Fruit fly (Drosophila melanogaster) whole organism, embryonic: ENCODE measurements around the gene Sec15.

ENCODE experiments used
- Blimp-1 ChIP-seq: fragments of 200-800 bp; sonication (Bioruptor generic); optimal IDR thresholded peaks from 3 replicates; lab custom pipeline; 2018; ENCODE audit warnings: missing biosample characterization, missing genetic modification characterization, mild to moderate bottlenecking, moderate library complexity, missing genetic modification reagents
- CG10543 ChIP-seq: fragments of 200-800 bp; sonication (Bioruptor generic); optimal IDR thresholded peaks from 3 replicates; lab custom pipeline; 2017; ENCODE audit warnings: missing biosample characterization, mild to moderate bottlenecking, missing genetic modification characterization, moderate library complexity
- CG12299 ChIP-seq: fragments of 200-800 bp; sonication (Bioruptor generic); optimal IDR thresholded peaks from 2 replicates; lab custom pipeline; 2018; ENCODE audit warnings: missing biosample characterization, mild to moderate bottlenecking, missing genetic modification characterization
- CG13287 ChIP-seq: fragments of 200-800 bp; sonication (Bioruptor generic); IDR thresholded peaks from 2 replicates; pipeline ENCODE4 v1.3.6; 2022; ENCODE audit warnings: missing biosample characterization, missing genetic modification characterization; ENCODE audit not compliant: partially characterized antibody
- CG15601 ChIP-seq: fragments of 200-800 bp; sonication (Bioruptor generic); optimal IDR thresholded peaks from 3 replicates; lab custom pipeline; 2019; ENCODE audit warnings: missing biosample characterization, mild to moderate bottlenecking, missing genetic modification characterization, moderate library complexity
- CG16815 ChIP-seq: fragments of 200-800 bp; sonication (Bioruptor generic); optimal IDR thresholded peaks from 3 replicates; lab custom pipeline; 2017; ENCODE audit warnings: missing biosample characterization, mild to moderate bottlenecking, missing genetic modification characterization
- CG2199 ChIP-seq: fragments of 200-800 bp; sonication (Bioruptor generic); IDR thresholded peaks from 3 replicates; pipeline ENCODE4 v1.3.6; 2022; ENCODE audit warnings: missing biosample characterization, missing genetic modification characterization
- CG4707 ChIP-seq: fragments of 200-800 bp; sonication (Bioruptor generic); optimal IDR thresholded peaks from 2 replicates; lab custom pipeline; 2018; ENCODE audit warnings: missing biosample characterization, mild to moderate bottlenecking, missing genetic modification characterization, moderate library complexity
- CG5953 ChIP-seq: fragments of 200-800 bp; sonication (Bioruptor generic); IDR thresholded peaks from 2 replicates; pipeline ENCODE4 v1.3.6; 2022; ENCODE audit warnings: missing biosample characterization, missing genetic modification characterization
- CG6791 ChIP-seq: fragments of 200-800 bp; sonication (Bioruptor generic); IDR thresholded peaks from 3 replicates; pipeline ENCODE4 v1.3.6; 2022; ENCODE audit warnings: missing biosample characterization, missing genetic modification characterization; ENCODE audit not compliant: partially characterized antibody
- CG7372 ChIP-seq: fragments of 200-800 bp; sonication (Bioruptor generic); IDR thresholded peaks from 2 replicates; pipeline ENCODE4 v1.3.6; 2022; ENCODE audit warnings: missing biosample characterization, missing genetic modification characterization
- CG7987 ChIP-seq: fragments of 200-800 bp; sonication (Bioruptor generic); optimal IDR thresholded peaks from 2 replicates; lab custom pipeline; 2018; ENCODE audit warnings: missing biosample characterization, mild to moderate bottlenecking, missing genetic modification characterization, moderate library complexity
- CG8089 ChIP-seq: fragments of 200-800 bp; sonication (Bioruptor generic); optimal IDR thresholded peaks from 3 replicates; lab custom pipeline; 2016; ENCODE audit warnings: missing biosample characterization, missing genetic modification characterization
- CG8281 ChIP-seq: fragments of 200-800 bp; sonication (Bioruptor generic); optimal IDR thresholded peaks from 2 replicates; lab custom pipeline; 2018; ENCODE audit warnings: missing biosample characterization, mild to moderate bottlenecking, missing genetic modification characterization, moderate library complexity
- CG8359 ChIP-seq: fragments of 200-800 bp; sonication (Bioruptor generic); optimal IDR thresholded peaks from 2 replicates; lab custom pipeline; 2017; ENCODE audit warnings: missing biosample characterization, mild to moderate bottlenecking, missing genetic modification characterization, borderline replicate concordance
- CG8924 ChIP-seq: fragments of 200-800 bp; optimal IDR thresholded peaks from 3 replicates; lab custom pipeline; 2019; ENCODE audit warnings: missing biosample characterization, mild to moderate bottlenecking, missing genetic modification characterization, moderate library complexity
- CG9932 ChIP-seq: fragments of 200-800 bp; sonication (Bioruptor generic); IDR thresholded peaks from 2 replicates; pipeline ENCODE4 v1.3.6; 2022; ENCODE audit warnings: missing biosample characterization, missing genetic modification characterization
- Camta ChIP-seq: fragments of 200-800 bp; sonication (Bioruptor generic); optimal IDR thresholded peaks from 2 replicates; lab custom pipeline; 2016; ENCODE audit warnings: missing biosample characterization, missing genetic modification characterization
- Dbx ChIP-seq: fragments of 200-800 bp; sonication (Bioruptor generic); IDR thresholded peaks from 3 replicates; pipeline ENCODE4 v1.3.6; 2022; ENCODE audit warnings: missing biosample characterization, missing genetic modification characterization
- E2f2 ChIP-seq: fragments of 200-800 bp; sonication (Bioruptor generic); IDR thresholded peaks from 2 replicates; pipeline ENCODE4 v1.3.6; 2022; ENCODE audit warnings: missing biosample characterization, missing genetic modification characterization
- HHEX ChIP-seq: fragments of 200-800 bp; sonication (Bioruptor generic); optimal IDR thresholded peaks from 3 replicates; lab custom pipeline; 2017; ENCODE audit warnings: missing biosample characterization, mild to moderate bottlenecking, missing genetic modification characterization, missing genetic modification reagents
- Med ChIP-seq: fragments of 200-800 bp; sonication (Bioruptor generic); peaks from one replicate; lab custom pipeline; 2016; ENCODE audit warnings: missing biosample characterization, missing genetic modification characterization, mild to moderate bottlenecking, inconsistent platforms, moderate library complexity
- Vsx1 ChIP-seq: fragments of 200-800 bp; sonication (Bioruptor generic); optimal IDR thresholded peaks from 2 replicates; lab custom pipeline; 2017; ENCODE audit warnings: missing biosample characterization, mild to moderate bottlenecking, missing genetic modification characterization, missing genetic modification reagents
- amos ChIP-seq: fragments of 200-800 bp; sonication (Bioruptor generic); IDR thresholded peaks from 2 replicates; pipeline ENCODE4 v1.3.6; 2022; ENCODE audit warnings: missing biosample characterization, missing genetic modification characterization; ENCODE audit not compliant: partially characterized antibody
- cad ChIP-seq: fragments of >200 bp; optimal IDR thresholded peaks from 2 replicates; lab custom pipeline; 2017; ENCODE audit warnings: missing biosample characterization, missing genetic modification characterization
- chinmo ChIP-seq: fragments of 200-800 bp; sonication (Bioruptor generic); IDR thresholded peaks from 4 replicates; pipeline ENCODE4 v1.3.6; 2022; ENCODE audit warnings: missing biosample characterization, missing genetic modification characterization; ENCODE audit not compliant: partially characterized antibody
- chm ChIP-seq: fragments of 200-800 bp; sonication (Bioruptor generic); IDR thresholded peaks from 2 replicates; pipeline ENCODE4 v1.3.6; 2022; ENCODE audit warnings: missing biosample characterization, missing genetic modification characterization
- ci ChIP-seq: fragments of 200-800 bp; sonication (Bioruptor generic); IDR thresholded peaks from 3 replicates; pipeline ENCODE4 v1.3.6; 2022; ENCODE audit warnings: missing biosample characterization, missing genetic modification characterization
- crol ChIP-seq: fragments of 200-800 bp; sonication (Bioruptor generic); IDR thresholded peaks from 2 replicates; pipeline ENCODE4 v1.3.6; 2022; ENCODE audit warnings: missing biosample characterization, missing genetic modification characterization
- dati ChIP-seq: fragments of 200-800 bp; sonication (Bioruptor generic); IDR thresholded peaks from 2 replicates; pipeline ENCODE4 v1.3.6; 2022; ENCODE audit warnings: missing biosample characterization, missing genetic modification characterization
- exex ChIP-seq: fragments of 200-800 bp; sonication (Bioruptor generic); optimal IDR thresholded peaks from 4 replicates; lab custom pipeline; 2018; ENCODE audit warnings: missing biosample characterization, mild to moderate bottlenecking, missing genetic modification characterization, moderate library complexity
- fu2 ChIP-seq: fragments of 200-800 bp; sonication (Bioruptor generic); optimal IDR thresholded peaks from 2 replicates; lab custom pipeline; 2016; ENCODE audit warnings: missing biosample characterization, missing genetic modification characterization
- gro ChIP-seq: fragments of 200-800 bp; sonication (Bioruptor generic); optimal IDR thresholded peaks from 2 replicates; lab custom pipeline; 2016; ENCODE audit warnings: missing biosample characterization, missing genetic modification characterization
- gsb-n ChIP-seq: fragments of 200-800 bp; sonication (Bioruptor generic); optimal IDR thresholded peaks from 3 replicates; lab custom pipeline; 2018; ENCODE audit warnings: missing biosample characterization, mild to moderate bottlenecking, missing genetic modification characterization
- kni ChIP-seq: fragments of 200-800 bp; sonication (Bioruptor generic); optimal IDR thresholded peaks from 3 replicates; lab custom pipeline; 2017; ENCODE audit warnings: mild to moderate bottlenecking, missing biosample characterization, missing genetic modification reagents, missing genetic modification characterization
- lab ChIP-seq: fragments of 200-800 bp; sonication (Bioruptor generic); optimal IDR thresholded peaks from 3 replicates; lab custom pipeline; 2017; ENCODE audit warnings: missing biosample characterization, missing genetic modification characterization, mild to moderate bottlenecking, moderate library complexity, missing genetic modification reagents
- nmo ChIP-seq: fragments of 200-800 bp; sonication (Bioruptor generic); optimal IDR thresholded peaks from 2 replicates; lab custom pipeline; 2018; ENCODE audit warnings: missing biosample characterization, mild to moderate bottlenecking, missing genetic modification characterization, moderate library complexity
- nom ChIP-seq: fragments of 200-800 bp; sonication (Bioruptor generic); optimal IDR thresholded peaks from 2 replicates; lab custom pipeline; 2017; ENCODE audit warnings: missing biosample characterization, missing genetic modification characterization, mild to moderate bottlenecking, moderate library complexity, missing genetic modification reagents
- oc ChIP-seq: fragments of 200-800 bp; sonication (Bioruptor generic); optimal IDR thresholded peaks from 2 replicates; lab custom pipeline; 2018; ENCODE audit warnings: missing biosample characterization, mild to moderate bottlenecking, missing genetic modification characterization, moderate library complexity
- sd ChIP-seq: fragments of 200-800 bp; sonication (Bioruptor generic); optimal IDR thresholded peaks from 3 replicates; lab custom pipeline; 2018; ENCODE audit warnings: missing biosample characterization, mild to moderate bottlenecking, missing genetic modification characterization, moderate library complexity
- sisA ChIP-seq: fragments of 200-800 bp; sonication (Bioruptor generic); IDR thresholded peaks from 2 replicates; pipeline ENCODE4 v1.3.6; 2022; ENCODE audit warnings: missing biosample characterization, missing genetic modification characterization

The Sec15 gene

dm6 chr3R:21067543-21067942 is 40.2 kb downstream of the Sec15 start:
- TF ChIP-seq HHEX (GFP tag; lab: Kevin White, UChicago) (no peak), exex (tag; lab: Kevin White, UChicago) (peak; percentile 67)

DNA sequence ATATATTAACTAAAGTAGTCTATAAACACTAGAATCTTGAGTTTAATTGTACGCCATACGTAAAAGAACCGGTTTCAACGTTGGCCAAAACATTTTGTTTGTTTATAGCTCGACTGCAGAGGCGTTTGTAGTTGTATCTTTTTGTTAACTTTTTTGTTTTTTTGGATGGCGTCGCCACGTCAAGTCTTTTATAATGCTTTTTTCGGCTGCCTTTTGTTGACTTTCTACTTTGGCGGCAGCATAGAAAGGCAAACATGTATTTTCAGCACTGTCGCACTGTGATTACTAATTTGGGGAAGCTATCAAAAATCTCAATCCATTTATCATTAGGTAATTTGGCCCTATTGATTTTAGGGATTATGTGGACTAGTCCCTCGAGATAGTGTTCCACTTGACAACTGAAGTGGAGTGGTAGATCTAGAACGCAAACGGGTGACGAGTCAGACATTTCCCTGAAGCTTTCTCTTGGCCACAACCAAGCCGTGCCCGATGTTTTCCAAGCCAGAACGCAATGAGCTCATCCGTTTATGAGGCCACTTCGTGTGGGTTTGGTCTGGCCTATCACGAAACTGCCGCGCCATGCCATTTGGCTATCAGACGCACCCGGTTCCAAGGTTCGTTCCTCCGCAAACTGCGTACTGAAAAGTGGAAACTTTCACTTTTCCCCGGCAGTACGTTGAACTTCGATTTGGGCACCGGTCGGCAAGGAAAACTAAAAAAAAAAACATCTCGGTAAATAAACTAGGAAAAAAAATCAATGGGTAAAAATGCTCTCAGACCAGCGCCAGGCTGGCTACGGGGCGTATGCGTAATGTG is 41.1 kb downstream of the Sec15 start:
- 0 out of 4 replicates have a peak, but pooled peaks have one; percentile 60 for TF ChIP-seq chinmo (GFP tag; lab: Robert Waterston, UW)
- no peak for TF ChIP-seq CG8359 (GFP tag; lab: Kevin White, UChicago)
- peak; percentile 93 for TF ChIP-seq Blimp-1 (GFP tag; lab: Kevin White, UChicago)
- peak; percentile 3 for TF ChIP-seq sd (tag; lab: Kevin White, UChicago)
- TF ChIP-seq CG5953 (GFP tag; lab: Robert Waterston, UW), result 0 out of 2 replicates have a peak, but pooled peaks have one; percentile 16
- TF ChIP-seq CG7372 (GFP tag; lab: Robert Waterston, UW), result peak; percentile 67; the same call in 1 of the 2 replicates
- TF ChIP-seq CG9932 (GFP tag; lab: Robert Waterston, UW), result 0 out of 2 replicates have a peak, but pooled peaks have one; percentile 9
- no peak for TF ChIP-seq CG7987
- TF ChIP-seq CG8924 (tag; lab: Kevin White, UChicago), result peak; percentile 33
- TF ChIP-seq chm (GFP tag; lab: Robert Waterston, UW), result no peak
- TF ChIP-seq Dbx (GFP tag; lab: Robert Waterston, UW), result no peak
- 0 out of 3 replicates have a peak, but pooled peaks have one; percentile 11 for TF ChIP-seq ci (GFP tag; lab: Robert Waterston, UW)
- TF ChIP-seq CG8281 (tag; lab: Kevin White, UChicago), result no peak
- peak; percentile 8 for TF ChIP-seq exex (tag; lab: Kevin White, UChicago)
- TF ChIP-seq sisA, result no peak
- peak; percentile 18 for TF ChIP-seq oc (tag; lab: Kevin White, UChicago)
- no peak for TF ChIP-seq nmo
- TF ChIP-seq crol (GFP tag; lab: Robert Waterston, UW), result 0 out of 2 replicates have a peak, but pooled peaks have one; percentile 15
- TF ChIP-seq Camta, result no peak
- TF ChIP-seq CG15601 (tag; lab: Kevin White, UChicago), result no peak
- TF ChIP-seq CG13287 (GFP tag; lab: Robert Waterston, UW), result no peak
- TF ChIP-seq cad (GFP tag; lab: Kevin White, UChicago), result no peak
- TF ChIP-seq amos (GFP tag; lab: Robert Waterston, UW), result no peak
- no peak for TF ChIP-seq CG12299 (tag; lab: Kevin White, UChicago)
- peak; percentile 41 for TF ChIP-seq CG10543
- no peak for TF ChIP-seq fu2 (GFP tag; lab: Kevin White, UChicago)
- no peak for TF ChIP-seq CG16815 (GFP tag; lab: Kevin White, UChicago)
- TF ChIP-seq gsb-n (tag; lab: Kevin White, UChicago), result no peak
- TF ChIP-seq nom (GFP tag; lab: Kevin White, UChicago), result no peak
- TF ChIP-seq Med (GFP tag; lab: Kevin White, UChicago), result peak; percentile 55
- TF ChIP-seq kni, result peak; percentile 66
- no peak for TF ChIP-seq dati (GFP tag; lab: Robert Waterston, UW)
- TF ChIP-seq E2f2 (GFP tag; lab: Robert Waterston, UW), result 0 out of 2 replicates have a peak, but pooled peaks have one; percentile 28
- no peak for TF ChIP-seq Vsx1 (GFP tag; lab: Kevin White, UChicago)
- TF ChIP-seq lab (GFP tag; lab: Kevin White, UChicago), result peak; percentile 53
- TF ChIP-seq CG8089 (GFP tag; lab: Kevin White, UChicago), result no peak
- TF ChIP-seq CG4707 (GFP tag; lab: Kevin White, UChicago), result no peak
- TF ChIP-seq gro (GFP tag; lab: Kevin White, UChicago), result no peak
- TF ChIP-seq CG2199 (GFP tag; lab: Robert Waterston, UW), result peak; percentile 15; the same call in 1 of the 3 replicates
- 0 out of 3 replicates have a peak, but pooled peaks have one; percentile 21 for TF ChIP-seq CG6791 (GFP tag; lab: Robert Waterston, UW)
